Fruit fly (Drosophila melanogaster) whole organism, pupa: ENCODE measurements around the gene GluRS-m.
A peak's percentile ranks its signal among the peaks of the same experiment; 100 is the strongest.

Source experiments
- CG12605 ChIP-seq: fragments of 200-800 bp; sonication (Bioruptor generic); IDR thresholded peaks from 2 replicates; pipeline ENCODE4 v1.3.6; 2022; ENCODE audit warnings: missing biosample characterization, missing genetic modification characterization
- CG15710 ChIP-seq: fragments of 200-800 bp; sonication (Bioruptor generic); optimal IDR thresholded peaks from 2 replicates; lab custom pipeline; 2018; ENCODE audit warnings: missing biosample characterization, mild to moderate bottlenecking, missing genetic modification characterization, moderate library complexity
- CG34367 ChIP-seq: fragments of 200-800 bp; sonication (Bioruptor generic); optimal IDR thresholded peaks from 2 replicates; lab custom pipeline; 2018; ENCODE audit warnings: missing biosample characterization, mild to moderate bottlenecking, missing genetic modification characterization
- CG4496 ChIP-seq: fragments of 200-800 bp; sonication (Bioruptor generic); IDR thresholded peaks from 3 replicates; pipeline ENCODE4 v1.3.6; 2022; ENCODE audit warnings: missing biosample characterization, missing genetic modification characterization
- D1 ChIP-seq: fragments of 200-800 bp; sonication (Bioruptor generic); optimal IDR thresholded peaks from 2 replicates; lab custom pipeline; 2018; ENCODE audit warnings: missing biosample characterization, mild to moderate bottlenecking, missing genetic modification characterization, moderate library complexity
- EcR ChIP-seq: fragments of 200-800 bp; sonication (Bioruptor generic); optimal IDR thresholded peaks from 3 replicates; lab custom pipeline; 2019; ENCODE audit warnings: missing biosample characterization, missing genetic modification characterization, mild to moderate bottlenecking, moderate library complexity, missing genetic modification reagents
- Pif1B ChIP-seq: fragments of 200-800 bp; sonication (Bioruptor generic); optimal IDR thresholded peaks from 3 replicates; lab custom pipeline; 2016; ENCODE audit warnings: missing biosample characterization, missing genetic modification characterization
- Snoo ChIP-seq: fragments of 200-800 bp; sonication (Bioruptor generic); optimal IDR thresholded peaks from 3 replicates; lab custom pipeline; 2017; ENCODE audit warnings: missing biosample characterization, mild to moderate bottlenecking, missing genetic modification characterization, inconsistent platforms
- fd96Ca ChIP-seq: fragments of 200-800 bp; sonication (Bioruptor generic); IDR thresholded peaks from 3 replicates; pipeline ENCODE4 v1.3.6; 2022; ENCODE audit warnings: missing biosample characterization, missing genetic modification characterization
- gl ChIP-seq: fragments of 200-800 bp; sonication (Bioruptor generic); optimal IDR thresholded peaks from 2 replicates; lab custom pipeline; 2018; ENCODE audit warnings: missing biosample characterization, mild to moderate bottlenecking, missing genetic modification characterization
- rn ChIP-seq: fragments of 200-800 bp; sonication (Bioruptor generic); IDR thresholded peaks from 2 replicates; pipeline ENCODE4 v1.3.6; 2022; ENCODE audit warnings: missing biosample characterization, missing genetic modification characterization

dm6 chr3L:16377768-16378764 is 38.9 kb downstream of the GluRS-m start, which contains the start of gene roq:
- TF ChIP-seq CG12605 (GFP tag; lab: Robert Waterston, UW) (peak; percentile 16; the same call in 1 of the 2 replicates), Pif1B (GFP tag; lab: Kevin White, UChicago) (no peak), gl (peak; percentile 11), fd96Ca (GFP tag; lab: Robert Waterston, UW) (no peak), CG15710 (tag; lab: Kevin White, UChicago) (no peak), CG4496 (GFP tag; lab: Robert Waterston, UW) (no peak), Snoo (tag; lab: Kevin White, UChicago) (no peak), D1 (no peak), EcR (GFP tag; lab: Kevin White, UChicago) (peak; percentile 29), rn (no peak), CG34367 (no peak)
